Fruit fly (Drosophila melanogaster): ENCODE results near the gene CG7341.

Gene CG7341

dm6 chr3L:18144620-18145019 is 31.9 kb downstream of the CG7341 start (continued):
- peak; percentile 15 for TF ChIP-seq cwo (GFP tag; optimal IDR thresholded peaks at IDR 0.05)
- peak; percentile 32 for TF ChIP-seq CG3281 (GFP tag; optimal IDR thresholded peaks at IDR 0.05)
- no peak for TF ChIP-seq CG7745 (tag; optimal IDR thresholded peaks at IDR 0.05)
- peak; percentile 28 for TF ChIP-seq CG13296 (GFP tag; optimal IDR thresholded peaks at IDR 0.05)
- peak; percentile 8 for TF ChIP-seq CHES-1-like (GFP tag; optimal IDR thresholded peaks at IDR 0.05)
- no peak for TF ChIP-seq Opbp (GFP tag; IDR thresholded peaks at IDR 0.05; ENCODE audit: partially characterized antibody)
- TF ChIP-seq CG13624 (GFP tag; optimal IDR thresholded peaks at IDR 0.05) = no peak
- peak; percentile 8 for TF ChIP-seq nau (GFP tag; optimal IDR thresholded peaks at IDR 0.05)
- TF ChIP-seq Oaz (GFP tag; IDR thresholded peaks at IDR 0.05) = no peak
- peak; percentile 11 for TF ChIP-seq unpg (GFP tag; optimal IDR thresholded peaks at IDR 0.05)
- TF ChIP-seq shn (GFP tag; optimal IDR thresholded peaks at IDR 0.05) = no peak
- peak; percentile 54 for TF ChIP-seq sens (GFP tag)
- TF ChIP-seq stwl (tag; optimal IDR thresholded peaks at IDR 0.05) = no peak
- TF ChIP-seq oc (tag; optimal IDR thresholded peaks at IDR 0.05) = no peak
- TF ChIP-seq CG18599 (GFP tag; optimal IDR thresholded peaks at IDR 0.05) = peak; percentile 52
- no peak for TF ChIP-seq gcm (GFP tag; optimal IDR thresholded peaks at IDR 0.05)
- TF ChIP-seq CG2678 (tag; optimal IDR thresholded peaks at IDR 0.05) = peak; percentile 5
- TF ChIP-seq trh (GFP tag; optimal IDR thresholded peaks at IDR 0.05) = peak; percentile 5
- peak in 1 of 2 experiments; percentile 1 for TF ChIP-seq chif (GFP tag; optimal IDR thresholded peaks at IDR 0.05)
- TF ChIP-seq chinmo (GFP tag; IDR thresholded peaks at IDR 0.05; ENCODE audit: partially characterized antibody) = peak; percentile 77; the same call in 1 of the 4 replicates
- TF ChIP-seq Antp (GFP tag; optimal IDR thresholded peaks at IDR 0.05) = no peak
- TF ChIP-seq Fer3 (tag; optimal IDR thresholded peaks at IDR 0.05) = no peak
- no peak for TF ChIP-seq aop (GFP tag; IDR thresholded peaks at IDR 0.05)
- TF ChIP-seq CG15514 (GFP tag; optimal IDR thresholded peaks at IDR 0.05) = peak; percentile 44
- no peak for TF ChIP-seq p53 (GFP tag; optimal IDR thresholded peaks at IDR 0.05)
- TF ChIP-seq Lim3 (GFP tag; IDR thresholded peaks at IDR 0.05) = no peak
- no peak for TF ChIP-seq CG9609 (GFP tag; optimal IDR thresholded peaks at IDR 0.05)
- TF ChIP-seq Scr (GFP tag; IDR thresholded peaks at IDR 0.05; ENCODE audit: partially characterized antibody) = no peak
- peak; percentile 18 for TF ChIP-seq HHEX (GFP tag; optimal IDR thresholded peaks at IDR 0.05)
- no peak for TF ChIP-seq CG8924 (tag; optimal IDR thresholded peaks at IDR 0.05)
- no peak for TF ChIP-seq Ssrp (tag; optimal IDR thresholded peaks at IDR 0.05)
- peak; percentile 6 for TF ChIP-seq CG15269 (tag; optimal IDR thresholded peaks at IDR 0.05)
- no peak for TF ChIP-seq Hr3 (GFP tag; optimal IDR thresholded peaks at IDR 0.05)
- no peak for TF ChIP-seq CG8290 (GFP tag; optimal IDR thresholded peaks at IDR 0.05)
- peak in 1 of 2 experiments; percentile 48 for TF ChIP-seq CG8290 (tag; optimal IDR thresholded peaks at IDR 0.05)
- no peak for TF ChIP-seq slbo (GFP tag; IDR thresholded peaks at IDR 0.05)
- peak; percentile 10 for TF ChIP-seq CG17568 (GFP tag; optimal IDR thresholded peaks at IDR 0.05)
- peak; percentile 18 for TF ChIP-seq Meics (GFP tag; optimal IDR thresholded peaks at IDR 0.05)
- peak; percentile 73 for TF ChIP-seq CG12769 (tag; optimal IDR thresholded peaks at IDR 0.05)
- TF ChIP-seq CG12942 (GFP tag; optimal IDR thresholded peaks at IDR 0.05) = no peak
- TF ChIP-seq bcd (GFP tag; optimal IDR thresholded peaks at IDR 0.05) = peak; percentile 4
- no peak for TF ChIP-seq chn (GFP tag; optimal IDR thresholded peaks at IDR 0.05)
- TF ChIP-seq hth (optimal IDR thresholded peaks at IDR 0.05) = no peak
- peak; percentile 67 for TF ChIP-seq Med (GFP tag)
- TF ChIP-seq Rfx (GFP tag; IDR thresholded peaks at IDR 0.05) = no peak
- no peak for TF ChIP-seq CG9817 (tag; optimal IDR thresholded peaks at IDR 0.05)
- no peak for TF ChIP-seq Sin3A (optimal IDR thresholded peaks at IDR 0.05)
- TF ChIP-seq CG4820 (GFP tag; optimal IDR thresholded peaks at IDR 0.05) = no peak
- TF ChIP-seq CG4854 (GFP tag; optimal IDR thresholded peaks at IDR 0.05) = no peak
- TF ChIP-seq cad (GFP tag; optimal IDR thresholded peaks at IDR 0.05) = no peak
- peak; percentile 0 for TF ChIP-seq CG17359 (tag; optimal IDR thresholded peaks at IDR 0.05)
- no peak for TF ChIP-seq phol (tag; optimal IDR thresholded peaks at IDR 0.05)

Measured in whole organism, embryonic.